Worm (Caenorhabditis elegans): ENCODE data around the gene srap-1.
A peak's percentile ranks its signal among the peaks of the same experiment; 100 is the strongest.

Gene srap-1

DNA sequence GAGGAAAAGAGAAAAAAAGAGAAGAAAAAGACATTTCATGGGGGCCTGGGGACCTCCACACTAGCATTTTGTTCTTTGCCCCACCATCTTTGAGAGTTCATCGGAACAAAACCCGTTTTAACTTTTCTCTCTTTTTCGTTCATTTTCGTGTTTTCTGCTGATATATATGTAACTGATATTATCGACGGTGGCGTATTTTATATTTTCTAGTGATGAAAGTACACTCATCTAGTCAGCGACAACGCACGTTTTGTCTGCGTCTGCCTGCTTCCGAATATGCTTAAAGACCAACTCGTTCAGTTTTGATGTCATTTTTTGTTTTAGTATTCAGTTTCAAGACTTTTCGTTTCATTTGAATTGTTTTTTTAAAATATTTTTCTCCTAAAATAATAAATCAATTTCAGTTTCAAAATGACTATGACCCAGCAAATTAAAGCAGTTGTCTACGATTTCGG is 21.7 kb upstream of the srap-1 start, which contains the start of gene bigr-1:
Gene bigr-1, plus strand, starts transcription at position 405 of the 455 bp plus-strand sequence.
- TF ChIP-seq dao-5 (tag; optimal IDR thresholded peaks at IDR 0.05) (no peak), W03F9.2 (tag; optimal IDR thresholded peaks at IDR 0.05) (no peak), him-1 (tag; optimal IDR thresholded peaks at IDR 0.05) (no peak)

ce11 chrII:11184757-11185341 is 18.2 kb upstream of the srap-1 start, which contains the start of gene lir-3:
Gene lir-3 (minus strand): TSS chrII:11184807.
- no peak for TF ChIP-seq him-1 (tag; optimal IDR thresholded peaks at IDR 0.05)

- TF ChIP-seq W03F9.2 (tag; optimal IDR thresholded peaks at IDR 0.05): no peak
- no peak for TF ChIP-seq dao-5 (tag; optimal IDR thresholded peaks at IDR 0.05)
- TF ChIP-seq him-1 (tag; optimal IDR thresholded peaks at IDR 0.05): no peak
These were observed 17.3 kb upstream of the srap-1 start, which contains the start of gene sfxn-1.2 for ce11 chrII:11185728-11186127. Gene sfxn-1.2 (plus strand): TSS chrII:11186028.

ce11 chrII:11188026-11188425 is 15.0 kb upstream of the srap-1 start, which contains the start of gene F37H8.5:
Gene F37H8.5 (plus strand): TSS chrII:11188206.
- TF ChIP-seq dao-5 (tag; optimal IDR thresholded peaks at IDR 0.05) (no peak), him-1 (tag; optimal IDR thresholded peaks at IDR 0.05) (no peak), W03F9.2 (tag; optimal IDR thresholded peaks at IDR 0.05) (no peak)

DNA sequence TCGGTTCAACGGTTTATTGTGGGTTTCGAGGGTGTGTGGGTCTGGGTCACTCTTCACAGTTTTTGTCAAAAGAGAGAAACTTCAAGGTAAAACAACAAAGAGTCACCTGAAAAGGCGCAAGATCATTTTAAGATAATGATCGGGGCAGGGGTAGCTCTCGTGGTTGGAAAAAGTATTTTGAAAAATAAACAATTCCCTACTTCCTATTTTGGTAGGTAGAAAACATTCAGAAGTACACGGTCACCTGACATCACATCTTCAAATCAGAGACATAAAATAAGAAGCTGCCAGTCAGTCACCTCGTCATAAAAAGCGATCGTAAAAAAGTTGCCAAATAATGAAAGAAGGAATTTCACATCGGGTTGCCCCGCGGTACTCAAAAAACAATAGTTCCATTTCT is 10.5 kb upstream of the srap-1 start:
- TF ChIP-seq dao-5 (tag; optimal IDR thresholded peaks at IDR 0.05): no peak
- no peak for TF ChIP-seq him-1 (tag; optimal IDR thresholded peaks at IDR 0.05)
- no peak for TF ChIP-seq W03F9.2 (tag; optimal IDR thresholded peaks at IDR 0.05)

DNA sequence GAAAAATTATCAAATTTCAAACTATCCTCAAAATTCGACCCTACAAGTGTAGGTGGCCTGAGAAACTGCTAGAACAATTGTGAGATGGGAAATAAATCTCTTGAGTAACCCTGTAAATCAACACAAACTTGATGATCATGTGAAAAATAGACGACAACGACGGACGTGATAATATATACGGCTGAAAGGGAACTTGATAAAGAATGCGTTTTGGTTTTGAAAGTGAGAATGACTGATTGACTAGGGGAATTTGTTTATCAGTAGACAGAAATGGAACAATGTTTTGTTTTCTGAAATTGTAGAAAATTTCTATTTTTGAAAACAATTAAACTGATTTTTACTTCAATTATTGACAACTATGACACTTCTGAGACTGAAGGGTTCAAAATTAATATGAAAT is 9.5 kb upstream of the srap-1 start:
- TF ChIP-seq him-1 (tag; optimal IDR thresholded peaks at IDR 0.05) (no peak), W03F9.2 (tag; optimal IDR thresholded peaks at IDR 0.05) (no peak), dao-5 (tag; optimal IDR thresholded peaks at IDR 0.05) (no peak)

DNA sequence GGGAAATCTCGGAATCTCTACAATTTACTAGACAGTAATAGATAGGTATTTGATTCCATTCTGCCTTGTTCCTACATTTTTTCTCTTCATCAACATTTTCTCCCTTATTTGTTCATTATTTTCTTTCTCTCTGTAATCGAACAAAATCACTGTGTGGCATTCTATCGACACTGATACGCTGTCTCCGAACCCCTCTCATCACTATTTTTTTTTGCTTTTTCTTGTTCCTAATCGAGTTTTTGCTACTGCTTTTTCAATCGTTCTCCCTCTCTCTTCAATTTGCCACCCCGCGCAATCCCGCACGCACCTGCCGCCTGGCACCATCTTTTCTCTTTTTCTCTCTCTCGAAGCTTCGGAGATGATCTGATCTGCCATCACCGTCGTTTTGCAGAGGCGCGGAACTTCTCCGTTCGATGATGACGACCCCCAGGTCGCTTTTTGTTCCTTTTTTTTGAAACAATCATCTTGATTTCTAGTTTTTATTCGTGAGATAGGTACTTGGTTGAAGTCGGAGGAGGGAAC is 2.7 kb upstream of the srap-1 start:
- TF ChIP-seq W03F9.2 (tag; optimal IDR thresholded peaks at IDR 0.05) (no peak), him-1 (tag; optimal IDR thresholded peaks at IDR 0.05) (no peak), dao-5 (tag; optimal IDR thresholded peaks at IDR 0.05) (no peak)

ce11 chrII:11204731-11205130 is 1.7 kb downstream of the srap-1 start:
- no peak for TF ChIP-seq him-1 (tag; optimal IDR thresholded peaks at IDR 0.05)
- no peak for TF ChIP-seq dao-5 (tag; optimal IDR thresholded peaks at IDR 0.05)
- no peak for TF ChIP-seq W03F9.2 (tag; optimal IDR thresholded peaks at IDR 0.05)

DNA sequence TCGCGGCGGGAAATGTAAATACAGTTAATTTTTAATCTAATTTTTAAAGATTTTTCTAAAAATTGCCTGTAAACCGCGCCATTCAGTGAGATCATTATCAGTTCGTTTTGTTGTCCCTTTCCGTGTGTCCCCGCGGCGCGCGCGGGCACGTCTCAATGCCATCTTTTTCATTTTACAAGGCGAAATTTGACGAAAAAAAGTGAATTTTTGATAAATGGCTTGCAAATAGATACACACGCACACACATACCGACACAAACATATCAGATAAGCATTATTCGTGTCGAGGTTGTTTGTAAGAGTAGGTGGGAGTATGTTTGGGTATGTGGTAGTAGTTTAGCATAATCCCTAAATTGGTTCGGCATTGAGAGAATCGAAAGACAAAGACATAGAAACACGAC is 2.8 kb downstream of the srap-1 start:
- TF ChIP-seq dao-5 (tag; optimal IDR thresholded peaks at IDR 0.05): no peak
- TF ChIP-seq him-1 (tag; optimal IDR thresholded peaks at IDR 0.05): no peak
- TF ChIP-seq W03F9.2 (tag; optimal IDR thresholded peaks at IDR 0.05): no peak

DNA sequence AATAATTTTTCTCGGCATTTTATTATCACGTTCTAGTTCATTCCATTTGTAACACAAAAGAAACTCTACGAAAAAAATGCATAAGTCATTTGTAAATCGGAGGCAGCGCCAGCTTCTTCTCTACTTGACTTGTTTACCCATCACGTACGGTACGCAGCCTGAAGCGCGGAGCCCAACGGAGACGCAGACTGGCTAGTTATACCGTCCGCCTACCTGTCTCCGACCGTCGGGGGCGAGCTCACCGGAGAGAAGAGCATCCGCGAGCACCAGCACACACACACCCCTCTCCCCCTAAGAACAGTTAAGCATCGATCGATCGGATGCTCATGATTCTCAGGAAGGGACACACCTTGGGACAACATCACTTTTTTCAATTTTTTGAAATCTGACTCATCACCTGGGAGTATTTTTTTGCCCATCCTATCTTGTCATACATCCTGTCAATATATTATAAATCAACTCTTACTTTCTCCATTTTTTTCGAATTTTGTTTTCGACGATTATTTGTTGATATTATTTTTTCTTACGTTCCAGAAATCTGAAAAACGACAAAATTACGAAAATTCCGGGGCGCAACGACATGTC is 18.8 kb downstream of the srap-1 start, which contains the start of gene plpr-1:
Gene plpr-1, plus strand, starts transcription at position 535 of the 585 bp plus-strand sequence.
- TF ChIP-seq dao-5 (tag; optimal IDR thresholded peaks at IDR 0.05) (no peak), W03F9.2 (tag; optimal IDR thresholded peaks at IDR 0.05) (no peak)

DNA sequence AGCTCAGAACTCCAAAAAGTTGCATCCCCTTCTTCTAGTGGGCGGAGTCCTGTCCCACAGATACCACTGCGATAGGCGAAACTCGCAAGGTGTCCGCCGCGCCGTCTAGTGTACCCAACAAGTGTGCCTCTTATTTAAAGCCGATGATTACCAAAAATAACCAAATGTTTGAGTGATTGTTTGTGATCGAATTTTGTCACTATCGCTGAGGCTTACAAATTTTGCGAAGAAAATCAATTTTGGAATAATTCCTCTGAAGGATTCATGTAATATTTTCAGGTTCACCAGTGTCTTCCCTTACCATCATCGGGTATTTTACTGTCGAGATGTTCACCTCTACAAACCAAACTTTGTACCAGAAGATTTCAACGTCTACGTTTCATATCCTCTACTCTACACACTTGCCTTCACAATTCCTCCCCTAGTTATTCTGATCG is 21.0 kb downstream of the srap-1 start:
- peak; percentile 28 for TF ChIP-seq him-1 (tag; optimal IDR thresholded peaks at IDR 0.05)
- peak; percentile 60 for TF ChIP-seq W03F9.2 (tag; optimal IDR thresholded peaks at IDR 0.05)
- no peak for TF ChIP-seq dao-5 (tag; optimal IDR thresholded peaks at IDR 0.05)

ce11 chrII:11226379-11226778 is 23.4 kb downstream of the srap-1 start, which contains the start of gene T06D8.2:
Gene T06D8.2 (plus strand): TSS chrII:11226679.
- TF ChIP-seq him-1 (tag; optimal IDR thresholded peaks at IDR 0.05): no peak
- TF ChIP-seq dao-5 (tag; optimal IDR thresholded peaks at IDR 0.05): no peak
- no peak for TF ChIP-seq W03F9.2 (tag; optimal IDR thresholded peaks at IDR 0.05)

- TF ChIP-seq him-1 (tag; optimal IDR thresholded peaks at IDR 0.05): no peak
- TF ChIP-seq dao-5 (tag; optimal IDR thresholded peaks at IDR 0.05): no peak
- no peak for TF ChIP-seq W03F9.2 (tag; optimal IDR thresholded peaks at IDR 0.05)
These were observed 31.7 kb downstream of the srap-1 start, which contains the start of gene cox-15 for ce11 chrII:11234751-11235150. Gene cox-15 (minus strand): TSS chrII:11234952.

DNA sequence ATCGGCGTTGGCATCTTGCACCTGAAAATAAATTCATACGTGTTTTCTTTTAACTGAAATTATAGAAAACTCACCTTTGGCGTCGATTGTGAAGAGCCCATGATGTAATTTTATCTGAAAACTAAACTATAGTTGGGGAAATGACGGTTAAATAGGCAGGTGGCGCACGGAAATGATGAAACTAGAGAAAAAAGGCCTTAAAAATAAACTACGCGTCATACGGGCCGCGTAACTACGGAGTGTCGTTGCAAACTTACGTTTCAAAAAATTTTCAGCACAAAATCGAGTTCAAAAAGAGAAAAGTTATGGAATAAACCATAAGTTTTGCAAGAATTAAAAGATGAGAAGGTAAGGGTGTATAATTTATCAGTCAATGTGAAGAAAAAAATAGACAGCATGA is 33.3 kb downstream of the srap-1 start, which contains the start of gene cchl-1:
Gene cchl-1, minus strand, starts transcription at position 114 of the 400 bp plus-strand sequence.
- TF ChIP-seq dao-5 (tag; optimal IDR thresholded peaks at IDR 0.05) (no peak), him-1 (tag; optimal IDR thresholded peaks at IDR 0.05) (no peak)
